Worm (Caenorhabditis elegans): Measurements from ENCODE around the gene F11G11.4.

DNA sequence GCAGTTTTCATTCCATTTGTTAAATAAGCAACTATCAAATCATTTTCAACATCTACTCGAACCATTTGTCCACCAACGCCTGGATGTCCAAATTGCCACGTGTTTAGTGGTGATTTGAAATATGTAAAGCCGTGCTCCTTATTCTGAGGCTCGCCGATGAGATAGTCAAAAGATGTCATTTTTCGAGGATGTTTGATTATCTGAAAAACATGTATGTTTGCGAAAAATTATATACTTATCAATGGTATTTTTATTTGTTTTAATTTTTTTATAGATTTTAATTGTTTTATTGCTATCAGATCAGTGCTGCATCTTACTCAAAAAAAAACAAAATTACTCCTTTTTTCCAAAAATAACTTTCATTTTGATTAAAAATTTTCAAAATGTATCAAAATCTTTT lies 41.6 kb upstream of the F11G11.4 start:
- TF ChIP-seq pros-1 (tag; optimal IDR thresholded peaks at IDR 0.05) (no peak), pha-4 (tag; optimal IDR thresholded peaks at IDR 0.05) (no peak), elt-2 (tag; optimal IDR thresholded peaks at IDR 0.05) (no peak)
